Fruit fly (Drosophila melanogaster): ENCODE data around the gene CG5466.

The CG5466 gene

dm6 chr3R:20621805-20622286, 4.2 kb downstream of the CG5466 start, which contains the start of gene H (continued):
- TF ChIP-seq CG4617 (GFP tag; optimal IDR thresholded peaks at IDR 0.05; ENCODE audit: borderline replicate concordance) (peak; percentile 91), CG11093 (GFP tag; IDR thresholded peaks at IDR 0.05) (no peak), Sry-δ (GFP tag; optimal IDR thresholded peaks at IDR 0.05) (peak; percentile 10), NC2β (GFP tag; optimal IDR thresholded peaks at IDR 0.05) (no peak), Dll (GFP tag; IDR thresholded peaks at IDR 0.05; ENCODE audit: partially characterized antibody) (no peak), CG2116 (GFP tag; optimal IDR thresholded peaks at IDR 0.05) (peak; percentile 47), CG30020 (tag; optimal IDR thresholded peaks at IDR 0.05) (peak; percentile 90), B-H2 (GFP tag; optimal IDR thresholded peaks at IDR 0.05) (no peak), Sry-β (GFP tag; optimal IDR thresholded peaks at IDR 0.05) (no peak), al (GFP tag; IDR thresholded peaks at IDR 0.05) (no peak), CG6813 (GFP tag; optimal IDR thresholded peaks at IDR 0.05) (no peak), CG1603 (tag; optimal IDR thresholded peaks at IDR 0.05) (no peak), CG9797 (GFP tag; optimal IDR thresholded peaks at IDR 0.05) (peak; percentile 91)

- TF ChIP-seq sd (tag; optimal IDR thresholded peaks at IDR 0.05) = peak; percentile 99
- peak; percentile 98 for TF ChIP-seq CG4360 (GFP tag; IDR thresholded peaks at IDR 0.05)
- peak; percentile 61 for TF ChIP-seq Med (GFP tag)
- TF ChIP-seq Elba2 (GFP tag; optimal IDR thresholded peaks at IDR 0.05) = peak; percentile 52
- no peak for TF ChIP-seq Ets65A (GFP tag)
- no peak for TF ChIP-seq knrl (GFP tag; IDR thresholded peaks at IDR 0.05; ENCODE audit: partially characterized antibody)
- no peak for TF ChIP-seq dysf (GFP tag; IDR thresholded peaks at IDR 0.05)
- peak; percentile 62 for TF ChIP-seq CG8478 (optimal IDR thresholded peaks at IDR 0.05)
- TF ChIP-seq ase (GFP tag; IDR thresholded peaks at IDR 0.05) = 0 out of 3 replicates have a peak, but pooled peaks have one; percentile 19
- TF ChIP-seq zen2 (GFP tag; IDR thresholded peaks at IDR 0.05; ENCODE audit: partially characterized antibody) = no peak
- TF ChIP-seq stwl (tag; optimal IDR thresholded peaks at IDR 0.05) = no peak
- TF ChIP-seq Pdp1 (GFP tag; optimal IDR thresholded peaks at IDR 0.05) = peak in 1 of 2 experiments; percentile 7
- no peak for TF ChIP-seq CG34422 (GFP tag; IDR thresholded peaks at IDR 0.05)
- TF ChIP-seq Trl (optimal IDR thresholded peaks at IDR 0.05) = peak in 1 of 2 experiments; percentile 12
- TF ChIP-seq Trl (GFP tag; optimal IDR thresholded peaks at IDR 0.05) = no peak
- peak; percentile 46; the same call in 1 of the 3 replicates for TF ChIP-seq Aef1 (GFP tag; IDR thresholded peaks at IDR 0.05)
Measured at dm6 chr3R:20622297-20623168, 4.8 kb downstream of the CG5466 start.

- TF ChIP-seq MBD-R2 (GFP tag; IDR thresholded peaks at IDR 0.05) (no peak), CG43689 (GFP tag; IDR thresholded peaks at IDR 0.05) (peak; percentile 8; the same call in 1 of the 2 replicates), Med (GFP tag) (peak; percentile 51), Ets65A (GFP tag) (peak; percentile 76)
Measured at dm6 chr3R:20626123-20626522, 8.4 kb downstream of the CG5466 start.

dm6 chr3R:20633984-20634446, 16.3 kb downstream of the CG5466 start:
- no peak for TF ChIP-seq CG6254 (GFP tag; optimal IDR thresholded peaks at IDR 0.05)
- peak; percentile 54 for TF ChIP-seq CG10654 (GFP tag; optimal IDR thresholded peaks at IDR 0.05)
- TF ChIP-seq so (GFP tag; IDR thresholded peaks at IDR 0.05) = peak; percentile 78; the same call in 2 of the 3 replicates
- TF ChIP-seq CG15514 (GFP tag; optimal IDR thresholded peaks at IDR 0.05) = no peak
- no peak for TF ChIP-seq C15 (GFP tag; IDR thresholded peaks at IDR 0.05)
- TF ChIP-seq bab2 (GFP tag; optimal IDR thresholded peaks at IDR 0.05) = peak; percentile 64
- TF ChIP-seq CG30020 (tag; optimal IDR thresholded peaks at IDR 0.05) = no peak
- TF ChIP-seq Nf-YA (GFP tag; IDR thresholded peaks at IDR 0.05) = 0 out of 2 replicates have a peak, but pooled peaks have one; percentile 11
- peak; percentile 79 for TF ChIP-seq lilli (GFP tag; optimal IDR thresholded peaks at IDR 0.05)
- TF ChIP-seq BEAF-32 (GFP tag; optimal IDR thresholded peaks at IDR 0.05) = no peak
- peak; percentile 24; the same call in 1 of the 2 replicates for TF ChIP-seq cas (GFP tag; IDR thresholded peaks at IDR 0.05)
- TF ChIP-seq ind (GFP tag; optimal IDR thresholded peaks at IDR 0.05) = peak; percentile 80
- peak; percentile 31; the same call in 1 of the 2 replicates for TF ChIP-seq onecut (GFP tag; IDR thresholded peaks at IDR 0.05)
- TF ChIP-seq CG32532 (GFP tag; IDR thresholded peaks at IDR 0.05) = peak; percentile 66
- no peak for TF ChIP-seq CG7271 (tag; optimal IDR thresholded peaks at IDR 0.05)
- TF ChIP-seq gcm (GFP tag; optimal IDR thresholded peaks at IDR 0.05) = no peak
